Worm (Caenorhabditis elegans) whole organism, late embryonic: ENCODE measurements around the gene pges-2.

Source experiments
- C08G9.2 ChIP-seq: sonication (generic microtip); optimal IDR thresholded peaks from 2 replicates; lab custom pipeline; 2016; ENCODE audit warnings: mild to moderate bottlenecking, missing genetic modification characterization, moderate library complexity, missing compliant biosample characterization
- F13H6.1 ChIP-seq: sonication (generic microtip); optimal IDR thresholded peaks from 2 replicates; lab custom pipeline; 2016; ENCODE audit warnings: missing genetic modification characterization, missing compliant biosample characterization
- Y22D7AL.16 ChIP-seq: sonication (generic microtip); optimal IDR thresholded peaks from 2 replicates; lab custom pipeline; 2016; ENCODE audit warnings: missing genetic modification characterization, missing compliant biosample characterization
- ahr-1 ChIP-seq: sonication (generic microtip); optimal IDR thresholded peaks from 2 replicates; lab custom pipeline; 2016; ENCODE audit warnings: missing genetic modification characterization, missing compliant biosample characterization
- ceh-14 ChIP-seq: sonication (generic microtip); optimal IDR thresholded peaks from 2 replicates; lab custom pipeline; 2016; ENCODE audit warnings: missing genotype, missing genetic modification characterization, missing compliant biosample characterization
- ceh-22 ChIP-seq: sonication (generic microtip); optimal IDR thresholded peaks from 2 replicates; lab custom pipeline; 2017; ENCODE audit warnings: missing biosample characterization, missing genetic modification characterization
- ceh-30 ChIP-seq: fragments of 150-350 bp; optimal IDR thresholded peaks from 2 replicates; lab custom pipeline; 2014; ENCODE audit warnings: missing biosample characterization, missing genetic modification characterization
- ceh-31 ChIP-seq: sonication (generic microtip); optimal IDR thresholded peaks from 2 replicates; lab custom pipeline; 2016; ENCODE audit warnings: missing genetic modification characterization, missing compliant biosample characterization
- ceh-34 ChIP-seq: sonication (generic microtip); optimal IDR thresholded peaks from 2 replicates; lab custom pipeline; 2016; ENCODE audit warnings: mild to moderate bottlenecking, missing genetic modification characterization, missing compliant biosample characterization
- ceh-48 ChIP-seq: sonication (generic microtip); optimal IDR thresholded peaks from 2 replicates; lab custom pipeline; 2016; ENCODE audit warnings: missing genetic modification characterization, inconsistent platforms, missing compliant biosample characterization
- ceh-9 ChIP-seq: sonication (generic microtip); optimal IDR thresholded peaks from 2 replicates; lab custom pipeline; 2016; ENCODE audit warnings: mild to moderate bottlenecking, missing genetic modification characterization, inconsistent platforms, missing compliant biosample characterization
- dve-1 ChIP-seq: sonication (generic microtip); optimal IDR thresholded peaks from 2 replicates; lab custom pipeline; 2017; ENCODE audit warnings: antibody characterized with exemption, mild to moderate bottlenecking, missing genetic modification characterization, missing compliant biosample characterization
- elt-2 ChIP-seq: sonication (generic microtip); optimal IDR thresholded peaks from 2 replicates; lab custom pipeline; 2016; ENCODE audit warnings: missing genetic modification reagents, missing genetic modification characterization, missing compliant biosample characterization
- elt-4 ChIP-seq: sonication (generic microtip); optimal IDR thresholded peaks from 2 replicates; lab custom pipeline; 2016; ENCODE audit warnings: missing genetic modification characterization, missing compliant biosample characterization
- ets-4 ChIP-seq: sonication (generic microtip); optimal IDR thresholded peaks from 2 replicates; lab custom pipeline; 2016; ENCODE audit warnings: missing genetic modification characterization, missing compliant biosample characterization
- fax-1 ChIP-seq: sonication (generic microtip); optimal IDR thresholded peaks from 2 replicates; lab custom pipeline; 2016; ENCODE audit warnings: missing genotype, missing genetic modification characterization, missing compliant biosample characterization
- fkh-6 ChIP-seq: sonication (generic microtip); optimal IDR thresholded peaks from 2 replicates; lab custom pipeline; 2016; ENCODE audit warnings: missing genetic modification characterization, missing compliant biosample characterization
- hlh-15 ChIP-seq: sonication (generic microtip); optimal IDR thresholded peaks from 2 replicates; lab custom pipeline; 2016; ENCODE audit warnings: missing genetic modification characterization, missing compliant biosample characterization
- hlh-30 ChIP-seq: sonication (generic microtip); optimal IDR thresholded peaks from 2 replicates; lab custom pipeline; 2017; ENCODE audit warnings: antibody characterized with exemption, missing genetic modification characterization, missing compliant biosample characterization; ENCODE audit not compliant: insufficient read depth
- lim-6 ChIP-seq: sonication (generic microtip); optimal IDR thresholded peaks from 2 replicates; lab custom pipeline; 2016; ENCODE audit warnings: missing genetic modification characterization, missing compliant biosample characterization
- lin-11 ChIP-seq: fragments of 200-800 bp; sonication (Bioruptor generic); optimal IDR thresholded peaks from 2 replicates; lab custom pipeline; 2018; ENCODE audit warnings: mild to moderate bottlenecking, missing genetic modification characterization, missing compliant biosample characterization
- mec-3 ChIP-seq: sonication (generic microtip); optimal IDR thresholded peaks from 2 replicates; lab custom pipeline; 2016; ENCODE audit warnings: borderline replicate concordance, missing genetic modification characterization, missing compliant biosample characterization
- nfya-1 ChIP-seq: sonication (generic microtip); optimal IDR thresholded peaks from 2 replicates; lab custom pipeline; 2017; ENCODE audit warnings: missing genetic modification characterization, mild to moderate bottlenecking, missing compliant biosample characterization, antibody characterized with exemption, moderate library complexity
- npax-4 ChIP-seq: sonication (generic microtip); optimal IDR thresholded peaks from 2 replicates; lab custom pipeline; 2016; ENCODE audit warnings: missing genetic modification characterization, missing compliant biosample characterization
- pros-1 ChIP-seq: fragments of 150-350 bp; optimal IDR thresholded peaks from 2 replicates; lab custom pipeline; 2014; ENCODE audit warnings: missing biosample characterization, missing genetic modification reagents, missing genetic modification characterization
- rnt-1 ChIP-seq: sonication (generic microtip); optimal IDR thresholded peaks from 2 replicates; lab custom pipeline; 2016; ENCODE audit warnings: missing genetic modification characterization, missing compliant biosample characterization
- sox-2 ChIP-seq: fragments of 200-800 bp; sonication (Bioruptor generic); IDR thresholded peaks from 2 replicates; pipeline ENCODE4 v1.3.6; 2022; ENCODE audit warnings: missing genetic modification reagents, missing genetic modification characterization, missing compliant biosample characterization
- sox-4 ChIP-seq: sonication (generic microtip); optimal IDR thresholded peaks from 2 replicates; lab custom pipeline; 2017; ENCODE audit warnings: mild to moderate bottlenecking, missing genetic modification characterization, inconsistent platforms, missing compliant biosample characterization
- tbx-2 ChIP-seq: sonication (generic microtip); optimal IDR thresholded peaks from 2 replicates; lab custom pipeline; 2016; ENCODE audit warnings: missing genetic modification characterization, missing compliant biosample characterization
- tbx-7 ChIP-seq: sonication (generic microtip); optimal IDR thresholded peaks from 2 replicates; lab custom pipeline; 2016; ENCODE audit warnings: missing genotype, missing genetic modification characterization, missing compliant biosample characterization
- unc-42 ChIP-seq: sonication (generic microtip); optimal IDR thresholded peaks from 2 replicates; lab custom pipeline; 2016; ENCODE audit warnings: missing genotype, missing genetic modification characterization, missing compliant biosample characterization
- unc-55 ChIP-seq: sonication (generic microtip); optimal IDR thresholded peaks from 2 replicates; lab custom pipeline; 2017; ENCODE audit warnings: missing biosample characterization, missing genetic modification reagents, missing genetic modification characterization
- unc-86 ChIP-seq: sonication (generic microtip); optimal IDR thresholded peaks from 2 replicates; lab custom pipeline; 2016; ENCODE audit warnings: missing genetic modification characterization, missing compliant biosample characterization
- ztf-16 ChIP-seq: sonication (generic microtip); optimal IDR thresholded peaks from 2 replicates; lab custom pipeline; 2017; ENCODE audit warnings: missing genetic modification characterization, missing compliant biosample characterization

The pges-2 gene

DNA sequence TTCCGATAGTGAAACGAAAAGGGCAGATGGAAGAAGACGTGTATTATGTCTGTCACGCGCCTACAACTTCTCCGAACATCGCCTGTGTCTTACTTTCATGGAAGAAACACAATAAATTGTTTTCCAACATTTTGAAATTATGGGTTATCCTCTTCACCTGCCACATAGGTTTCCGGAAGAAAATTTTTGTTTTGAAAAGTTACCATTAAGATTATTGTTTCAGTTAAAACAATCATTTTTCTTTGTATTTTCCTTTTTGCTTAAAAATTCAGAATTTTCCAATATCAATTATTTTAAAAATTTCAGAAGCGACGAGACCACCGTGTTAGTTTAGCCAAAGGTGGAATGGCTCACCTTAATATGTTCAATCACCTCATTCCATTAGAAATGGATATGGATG is 7.0 kb upstream of the pges-2 start, which contains the start of gene mask-1:
Gene mask-1 (plus strand): TSS at position 301 of the 400 bp plus-strand sequence.
- TF ChIP-seq C08G9.2 (tag; lab: Kevin White, UChicago) (no peak), unc-86 (tag; lab: Kevin White, UChicago) (no peak), tbx-7 (no peak), F13H6.1 (tag; lab: Kevin White, UChicago) (no peak)

- TF ChIP-seq ceh-31 (tag; lab: Kevin White, UChicago) (peak; percentile 30), dve-1 (tag; lab: Kevin White, UChicago) (peak; percentile 20), unc-86 (tag; lab: Kevin White, UChicago) (peak; percentile 19), mec-3 (tag; lab: Kevin White, UChicago) (no peak), unc-42 (tag; lab: Kevin White, UChicago) (no peak), ceh-34 (tag; lab: Kevin White, UChicago) (peak; percentile 10), ceh-9 (tag; lab: Kevin White, UChicago) (no peak), hlh-15 (tag; lab: Kevin White, UChicago) (no peak), lin-11 (tag; lab: Kevin White, UChicago) (peak; percentile 9), ceh-30 (tag; lab: Kevin White, UChicago) (no peak), npax-4 (tag; lab: Kevin White, UChicago) (no peak), ceh-22 (no peak), C08G9.2 (tag; lab: Kevin White, UChicago) (no peak), elt-2 (tag; lab: Kevin White, UChicago) (peak; percentile 34), elt-4 (tag; lab: Kevin White, UChicago) (no peak), sox-2 (GFP tag; lab: Robert Waterston, UW) (no peak), unc-55 (GFP tag; lab: Kevin White, UChicago) (no peak), pros-1 (no peak), ztf-16 (peak; percentile 7), hlh-30 (no peak), ets-4 (tag; lab: Kevin White, UChicago) (no peak), fax-1 (tag; lab: Kevin White, UChicago) (peak; percentile 38), rnt-1 (tag; lab: Kevin White, UChicago) (no peak), sox-4 (tag; lab: Kevin White, UChicago) (peak; percentile 6), Y22D7AL.16 (tag; lab: Kevin White, UChicago) (no peak), nfya-1 (tag; lab: Kevin White, UChicago) (peak; percentile 40), tbx-2 (tag; lab: Kevin White, UChicago) (peak; percentile 6), ceh-14 (tag; lab: Kevin White, UChicago) (no peak)
Measured at ce11 chrIV:10373772-10374288, 6.2 kb upstream of the pges-2 start, which contains the start of gene mpz-5. TSS of gene mpz-5 (minus strand) at chrIV:10373822.

DNA sequence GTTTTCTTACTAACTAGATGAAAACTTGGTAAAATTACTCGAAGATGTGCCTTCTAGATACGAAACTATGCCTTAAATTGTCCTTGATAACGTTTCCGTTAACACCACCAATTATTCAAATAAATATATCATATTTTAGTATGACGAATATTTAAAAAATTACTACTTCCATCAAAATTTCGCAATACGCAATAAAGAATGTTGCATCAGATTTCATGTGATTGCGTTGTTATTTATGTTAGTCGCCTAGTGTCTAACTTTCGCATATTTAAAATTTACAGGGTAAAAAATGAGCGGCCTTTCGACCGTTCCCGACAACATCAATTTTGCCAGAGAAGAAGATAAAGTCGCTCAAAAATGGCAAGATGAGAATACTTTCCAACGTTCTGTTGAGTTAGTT is 736 bp upstream of the pges-2 start, which contains the start of gene iars-1:
Gene iars-1 (plus strand): TSS at position 276 of the 400 bp plus-strand sequence.
- TF ChIP-seq ztf-16 (no peak), lim-6 (no peak), fax-1 (tag; lab: Kevin White, UChicago) (no peak), dve-1 (tag; lab: Kevin White, UChicago) (no peak), pros-1 (no peak), sox-4 (tag; lab: Kevin White, UChicago) (no peak), ceh-48 (no peak), ahr-1 (tag; lab: Kevin White, UChicago) (no peak), fkh-6 (tag; lab: Kevin White, UChicago) (no peak), elt-4 (tag; lab: Kevin White, UChicago) (no peak)

ce11 chrIV:10366018-10366417 is 1.6 kb downstream of the pges-2 start, which contains the start of gene sir-2.1:
TSS of gene sir-2.1 (minus strand) at chrIV:10366229.
- TF ChIP-seq unc-42 (tag; lab: Kevin White, UChicago) (peak; percentile 0), fax-1 (tag; lab: Kevin White, UChicago) (no peak), hlh-30 (peak; percentile 38)
- TF ChIP-seq, all 69 proteins: peak for 2
